Worm (Caenorhabditis elegans) whole organism, early embryonic: ENCODE data around the gene ZK418.13.

ENCODE experiments used
- aly-1 ChIP-seq: sonication (generic microtip); optimal IDR thresholded peaks from 2 replicates; lab custom pipeline; 2016; ENCODE audit warnings: missing genetic modification characterization, missing compliant biosample characterization
- ama-1 ChIP-seq: fragments of 150-350 bp; optimal IDR thresholded peaks from 2 replicates; lab custom pipeline; 2014
- ceh-13 ChIP-seq: fragments of 200-800 bp; sonication (Bioruptor generic); optimal IDR thresholded peaks from 2 replicates; lab custom pipeline; 2018; ENCODE audit warnings: mild to moderate bottlenecking, missing genetic modification characterization, missing compliant biosample characterization
- ets-7 ChIP-seq: sonication (generic microtip); optimal IDR thresholded peaks from 2 replicates; lab custom pipeline; 2016; ENCODE audit warnings: missing genotype, missing genetic modification characterization, missing compliant biosample characterization
- scrt-1 ChIP-seq: fragments of 200-800 bp; sonication (Bioruptor generic); IDR thresholded peaks from 2 replicates; pipeline ENCODE4 v1.3.6; 2022; ENCODE audit warnings: missing genetic modification characterization, missing compliant biosample characterization

DNA sequence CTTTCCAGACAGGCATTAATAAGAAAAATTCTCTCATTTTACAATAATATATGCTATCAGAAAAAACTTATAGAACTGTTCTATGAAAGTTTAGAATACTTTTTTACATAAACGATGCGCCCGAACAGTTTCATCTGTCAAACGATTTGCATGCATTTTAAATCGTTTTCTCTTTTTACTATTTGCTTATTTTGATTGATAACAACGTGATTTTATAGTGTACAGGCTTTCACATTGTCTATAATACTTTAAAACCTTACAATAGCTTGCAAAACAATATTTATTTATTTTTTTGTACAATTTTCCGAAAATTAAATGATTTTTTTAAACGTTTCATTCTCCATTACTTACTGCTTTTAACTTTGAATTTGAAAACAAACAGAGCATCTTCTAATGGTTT is 30.6 kb downstream of the ZK418.13 start, which contains the start of gene R01H2.7:
- TF ChIP-seq ama-1 (lab: Kevin White, UChicago) (no peak), ets-7 (no peak), aly-1 (tag; lab: Kevin White, UChicago) (no peak), ceh-13 (no peak), scrt-1 (GFP tag; lab: Robert Waterston, UW) (no peak)
